Fruit fly (Drosophila melanogaster): Measurements from ENCODE around the gene CG3706.

The CG3706 gene

DNA sequence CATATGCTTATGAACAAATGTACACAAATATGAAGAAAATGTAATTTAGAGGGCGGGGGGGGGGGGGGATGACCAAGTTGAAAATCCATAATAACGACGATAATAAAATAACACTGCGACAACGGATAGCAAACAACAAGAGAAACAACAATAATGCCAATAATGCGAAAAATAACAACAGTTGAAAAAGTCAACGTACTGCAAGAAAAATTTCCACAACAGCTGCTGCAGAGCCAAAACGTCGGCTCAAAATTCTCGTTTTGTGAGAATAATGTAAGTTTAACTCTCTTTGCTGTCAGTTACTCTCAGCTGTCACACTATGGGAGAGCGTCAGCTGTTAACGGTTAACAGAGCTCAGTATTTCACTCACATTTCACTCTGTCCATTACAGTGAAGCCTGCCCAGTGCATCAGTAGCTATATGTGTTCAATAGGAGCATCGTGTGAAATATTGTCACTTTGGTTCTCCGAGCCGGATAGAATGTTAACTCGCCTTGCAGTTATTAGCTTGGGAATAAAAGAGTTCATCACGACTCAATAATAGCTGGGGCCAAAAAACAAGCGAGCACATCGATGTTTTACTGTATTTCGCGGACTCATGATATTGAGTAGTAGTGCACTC, 31.4 kb downstream of the CG3706 start (continued):
- TF ChIP-seq shn (GFP tag; optimal IDR thresholded peaks at IDR 0.05) (peak; percentile 78), h (optimal IDR thresholded peaks at IDR 0.05) (no peak), so (GFP tag; IDR thresholded peaks at IDR 0.05) (peak; percentile 36; the same call in 1 of the 3 replicates), CG8765 (GFP tag; IDR thresholded peaks at IDR 0.05) (peak; percentile 44; the same call in 1 of the 2 replicates), Usf (GFP tag; optimal IDR thresholded peaks at IDR 0.05) (peak; percentile 22), CG30431 (GFP tag; optimal IDR thresholded peaks at IDR 0.05) (peak; percentile 67), Ptx1 (GFP tag; IDR thresholded peaks at IDR 0.05) (peak; percentile 89), Asciz (GFP tag; optimal IDR thresholded peaks at IDR 0.05) (peak; percentile 45), ham (GFP tag; IDR thresholded peaks at IDR 0.05) (no peak), CG16779 (GFP tag; IDR thresholded peaks at IDR 0.05) (no peak), E2f2 (GFP tag; IDR thresholded peaks at IDR 0.05) (peak; percentile 56), Hand (GFP tag; optimal IDR thresholded peaks at IDR 0.05) (peak; percentile 62), CG10274 (GFP tag; optimal IDR thresholded peaks at IDR 0.05) (peak; percentile 18), ind (GFP tag; optimal IDR thresholded peaks at IDR 0.05) (peak; percentile 89), Blimp-1 (GFP tag; optimal IDR thresholded peaks at IDR 0.05) (peak; percentile 75), Dad (GFP tag; optimal IDR thresholded peaks at IDR 0.05) (peak; percentile 69), Hr51 (GFP tag; optimal IDR thresholded peaks at IDR 0.05) (peak; percentile 41 to 86), Rx (GFP tag; IDR thresholded peaks at IDR 0.05) (peak; percentile 60), kni (GFP tag; optimal IDR thresholded peaks at IDR 0.05) (no peak), Gug (GFP tag; IDR thresholded peaks at IDR 0.05) (peak; percentile 79), CG33557 (GFP tag; optimal IDR thresholded peaks at IDR 0.05) (peak; percentile 29), Fer1 (GFP tag; optimal IDR thresholded peaks at IDR 0.05) (peak; percentile 85), Awh (GFP tag; IDR thresholded peaks at IDR 0.05) (peak; percentile 57), ci (GFP tag; IDR thresholded peaks at IDR 0.05) (peak; percentile 85), dpn (GFP tag; optimal IDR thresholded peaks at IDR 0.05) (peak; percentile 75 to 91), CG8359 (GFP tag; optimal IDR thresholded peaks at IDR 0.05; ENCODE audit: borderline replicate concordance) (no peak), CG2875 (GFP tag; optimal IDR thresholded peaks at IDR 0.05) (peak; percentile 53), sob (GFP tag; IDR thresholded peaks at IDR 0.05) (peak; percentile 83), sima (GFP tag; optimal IDR thresholded peaks at IDR 0.05) (no peak), crp (GFP tag; optimal IDR thresholded peaks at IDR 0.05) (peak in 1 of 2 experiments; percentile 20), GATAe (GFP tag; conservative IDR thresholded peaks at IDR 0.05) (no peak; the same call in 1 of the 2 replicates), Dref (GFP tag; IDR thresholded peaks at IDR 0.05) (no peak), CrebB (tag; optimal IDR thresholded peaks at IDR 0.05) (peak; percentile 81), Spps (tag; optimal IDR thresholded peaks at IDR 0.05) (peak; percentile 11), lov (optimal IDR thresholded peaks at IDR 0.05) (no peak), lov (GFP tag; IDR thresholded peaks at IDR 0.05) (no peak), en (GFP tag; optimal IDR thresholded peaks at IDR 0.05) (peak; percentile 66), ERR (GFP tag; optimal IDR thresholded peaks at IDR 0.05) (peak; percentile 69), pum (GFP tag; optimal IDR thresholded peaks at IDR 0.05) (peak; percentile 84), dmrt11E (tag; optimal IDR thresholded peaks at IDR 0.05) (peak; percentile 57), ftz-f1 (GFP tag; optimal IDR thresholded peaks at IDR 0.05) (no peak), CG15479 (GFP tag; optimal IDR thresholded peaks at IDR 0.05) (no peak), PHDP (tag; optimal IDR thresholded peaks at IDR 0.05) (peak; percentile 85), HHEX (GFP tag; optimal IDR thresholded peaks at IDR 0.05) (peak; percentile 73), CG7987 (GFP tag; optimal IDR thresholded peaks at IDR 0.05) (peak; percentile 29), CG15269 (tag; optimal IDR thresholded peaks at IDR 0.05) (peak; percentile 86), corto (GFP tag; optimal IDR thresholded peaks at IDR 0.05) (peak; percentile 59), Dfd (GFP tag; optimal IDR thresholded peaks at IDR 0.05) (no peak), CG11247 (GFP tag; IDR thresholded peaks at IDR 0.05) (peak; percentile 73), fru (optimal IDR thresholded peaks at IDR 0.05) (no peak), CG10959 (GFP tag; IDR thresholded peaks at IDR 0.05) (peak; percentile 48)

Data from whole organism, embryonic.